Fruit fly (Drosophila melanogaster) whole organism, embryonic: ENCODE data around the gene CG6700.

Experiments used
- Antp ChIP-seq: fragments of 200-800 bp; sonication (Bioruptor generic); optimal IDR thresholded peaks from 3 replicates; lab custom pipeline; 2016; ENCODE audit warnings: missing biosample characterization, missing genetic modification characterization
- Blimp-1 ChIP-seq: fragments of 200-800 bp; sonication (Bioruptor generic); optimal IDR thresholded peaks from 3 replicates; lab custom pipeline; 2018; ENCODE audit warnings: missing biosample characterization, missing genetic modification characterization, mild to moderate bottlenecking, moderate library complexity, missing genetic modification reagents
- CG10147 ChIP-seq: fragments of 200-800 bp; sonication (Bioruptor generic); optimal IDR thresholded peaks from 2 replicates; lab custom pipeline; 2019; ENCODE audit warnings: missing biosample characterization, mild to moderate bottlenecking, missing genetic modification characterization, moderate library complexity
- CG1024 ChIP-seq: fragments of 200-800 bp; sonication (Bioruptor generic); IDR thresholded peaks from 2 replicates; pipeline ENCODE4 v1.3.6; 2022; ENCODE audit warnings: missing biosample characterization, missing genetic modification characterization
- CG10267 ChIP-seq: fragments of 200-800 bp; sonication (Bioruptor generic); optimal IDR thresholded peaks from 2 replicates; lab custom pipeline; 2018; ENCODE audit warnings: missing biosample characterization, mild to moderate bottlenecking, missing genetic modification characterization, moderate library complexity
- CG10366 ChIP-seq: fragments of 200-800 bp; sonication (Bioruptor generic); IDR thresholded peaks from 2 replicates; pipeline ENCODE4 v1.3.6; 2022; ENCODE audit warnings: missing biosample characterization, missing genetic modification characterization
- CG11504 ChIP-seq: fragments of 200-800 bp; sonication (Bioruptor generic); optimal IDR thresholded peaks from 3 replicates; lab custom pipeline; 2019; ENCODE audit warnings: missing biosample characterization, mild to moderate bottlenecking, missing genetic modification characterization, moderate library complexity
- CG13287 ChIP-seq: fragments of 200-800 bp; sonication (Bioruptor generic); IDR thresholded peaks from 2 replicates; pipeline ENCODE4 v1.3.6; 2022; ENCODE audit warnings: missing biosample characterization, missing genetic modification characterization; ENCODE audit not compliant: partially characterized antibody
- CG15696 ChIP-seq: fragments of 200-800 bp; sonication (Bioruptor generic); optimal IDR thresholded peaks from 2 replicates; lab custom pipeline; 2019; ENCODE audit warnings: missing biosample characterization, mild to moderate bottlenecking, missing genetic modification characterization, moderate library complexity
- CG1647 ChIP-seq: fragments of 200-800 bp; sonication (Bioruptor generic); optimal IDR thresholded peaks from 3 replicates; lab custom pipeline; 2016; ENCODE audit warnings: missing biosample characterization, missing genetic modification characterization
- CG18599 ChIP-seq: fragments of 200-800 bp; sonication (Bioruptor generic); optimal IDR thresholded peaks from 3 replicates; lab custom pipeline; 2017; ENCODE audit warnings: missing biosample characterization, missing genetic modification characterization, mild to moderate bottlenecking, moderate library complexity, missing genetic modification reagents
- CG2120 ChIP-seq: fragments of 200-800 bp; sonication (Bioruptor generic); optimal IDR thresholded peaks from 3 replicates; lab custom pipeline; 2016; ENCODE audit warnings: missing biosample characterization, missing genetic modification characterization
- CG31365 ChIP-seq: fragments of 200-800 bp; sonication (Bioruptor generic); optimal IDR thresholded peaks from 2 replicates; lab custom pipeline; 2018; ENCODE audit warnings: missing biosample characterization, mild to moderate bottlenecking, missing genetic modification characterization
- CG31441 ChIP-seq: fragments of 200-800 bp; sonication (Bioruptor generic); IDR thresholded peaks from 2 replicates; pipeline ENCODE4 v1.3.6; 2022; ENCODE audit warnings: missing biosample characterization, missing genetic modification characterization
- CG32532 ChIP-seq: fragments of 200-800 bp; sonication (Bioruptor generic); IDR thresholded peaks from 2 replicates; pipeline ENCODE4 v1.3.6; 2022; ENCODE audit warnings: missing biosample characterization, missing genetic modification characterization
- CG4820 ChIP-seq: fragments of 200-800 bp; sonication (Bioruptor generic); optimal IDR thresholded peaks from 3 replicates; lab custom pipeline; 2016; ENCODE audit warnings: missing biosample characterization, missing genetic modification characterization
- CG4854 ChIP-seq: fragments of 200-800 bp; sonication (Bioruptor generic); optimal IDR thresholded peaks from 2 replicates; lab custom pipeline; 2016; ENCODE audit warnings: missing biosample characterization, missing genetic modification characterization, inconsistent platforms
- CG7556 ChIP-seq: fragments of 200-800 bp; sonication (Bioruptor generic); optimal IDR thresholded peaks from 2 replicates; lab custom pipeline; 2017; ENCODE audit warnings: missing biosample characterization, mild to moderate bottlenecking, missing genetic modification characterization
- CG7963 ChIP-seq: fragments of 200-800 bp; sonication (Bioruptor generic); IDR thresholded peaks from 3 replicates; pipeline ENCODE4 v1.3.6; 2022; ENCODE audit warnings: missing biosample characterization, missing genetic modification characterization; ENCODE audit not compliant: partially characterized antibody
- CG7987 ChIP-seq: fragments of 200-800 bp; sonication (Bioruptor generic); optimal IDR thresholded peaks from 2 replicates; lab custom pipeline; 2018; ENCODE audit warnings: missing biosample characterization, mild to moderate bottlenecking, missing genetic modification characterization, moderate library complexity
- CG8924 ChIP-seq: fragments of 200-800 bp; optimal IDR thresholded peaks from 3 replicates; lab custom pipeline; 2019; ENCODE audit warnings: missing biosample characterization, mild to moderate bottlenecking, missing genetic modification characterization, moderate library complexity
- HHEX ChIP-seq: fragments of 200-800 bp; sonication (Bioruptor generic); optimal IDR thresholded peaks from 3 replicates; lab custom pipeline; 2017; ENCODE audit warnings: missing biosample characterization, mild to moderate bottlenecking, missing genetic modification characterization, missing genetic modification reagents
- Hmr ChIP-seq: fragments of 200-800 bp; sonication (Bioruptor generic); optimal IDR thresholded peaks from 3 replicates; lab custom pipeline; 2017; ENCODE audit warnings: mild to moderate bottlenecking, missing biosample characterization, missing genetic modification reagents, missing genetic modification characterization
- Hr3 ChIP-seq: fragments of 200-800 bp; sonication (Bioruptor generic); optimal IDR thresholded peaks from 3 replicates; lab custom pipeline; 2016; ENCODE audit warnings: missing biosample characterization, missing genetic modification characterization
- MBD-R2 ChIP-seq: fragments of 200-800 bp; sonication (Bioruptor generic); IDR thresholded peaks from 2 replicates; pipeline ENCODE4 v1.3.6; 2022; ENCODE audit warnings: missing biosample characterization, missing genetic modification characterization
- Ptx1 ChIP-seq: fragments of 200-800 bp; sonication (Bioruptor generic); IDR thresholded peaks from 2 replicates; pipeline ENCODE4 v1.3.6; 2022; ENCODE audit warnings: missing biosample characterization, missing genetic modification characterization
- Sox100B ChIP-seq: fragments of 200-800 bp; sonication (Bioruptor generic); optimal IDR thresholded peaks from 3 replicates; lab custom pipeline; 2018; ENCODE audit warnings: missing biosample characterization, mild to moderate bottlenecking, missing genetic modification characterization
- Trl ChIP-seq, 3 experiments: fragments of >200 bp in 2 of 3; fragments of 200-800 bp in 1 of 3; sonication (Bioruptor generic) in 1 of 3; optimal IDR thresholded peaks; 2 replicates in 1 of 3; 3 replicates in 2 of 3; lab custom pipeline; 2016 to 2017; ENCODE audit warnings: missing biosample characterization in 1 of 3, missing genetic modification characterization in 1 of 3
- ab ChIP-seq: fragments of 200-800 bp; sonication (Bioruptor generic); optimal IDR thresholded peaks from 2 replicates; lab custom pipeline; 2016; ENCODE audit warnings: missing biosample characterization, missing genetic modification characterization
- al ChIP-seq: fragments of 200-800 bp; sonication (Bioruptor generic); IDR thresholded peaks from 2 replicates; pipeline ENCODE4 v1.3.6; 2022; ENCODE audit warnings: missing biosample characterization, missing genetic modification characterization
- bigmax ChIP-seq: fragments of 200-800 bp; sonication (Bioruptor generic); optimal IDR thresholded peaks from 2 replicates; lab custom pipeline; 2018; ENCODE audit warnings: missing biosample characterization, mild to moderate bottlenecking, missing genetic modification characterization
- crol ChIP-seq: fragments of 200-800 bp; sonication (Bioruptor generic); IDR thresholded peaks from 2 replicates; pipeline ENCODE4 v1.3.6; 2022; ENCODE audit warnings: missing biosample characterization, missing genetic modification characterization
- dm ChIP-seq: fragments of 200-800 bp; sonication (Bioruptor generic); optimal IDR thresholded peaks from 3 replicates; lab custom pipeline; 2016; ENCODE audit warnings: missing biosample characterization, missing genetic modification characterization
- ftz-f1 ChIP-seq: fragments of 200-800 bp; sonication (Bioruptor generic); optimal IDR thresholded peaks from 2 replicates; lab custom pipeline; 2016; ENCODE audit warnings: missing biosample characterization, missing genetic modification characterization
- fu2 ChIP-seq: fragments of 200-800 bp; sonication (Bioruptor generic); optimal IDR thresholded peaks from 2 replicates; lab custom pipeline; 2016; ENCODE audit warnings: missing biosample characterization, missing genetic modification characterization
- hkb ChIP-seq, 2 experiments: fragments of 200-800 bp in 1 of 2; fragments of >200 bp in 1 of 2; sonication (Bioruptor generic) in 1 of 2; IDR thresholded peaks in 1 of 2; optimal IDR thresholded peaks in 1 of 2; 2 replicates each; pipeline versions ENCODE4 v1.3.6 to Lab custom; 2017 to 2022; ENCODE audit warnings: missing biosample characterization in 1 of 2, missing genetic modification characterization in 1 of 2
- pnt ChIP-seq: fragments of 200-800 bp; sonication (Bioruptor generic); optimal IDR thresholded peaks from 3 replicates; lab custom pipeline; 2016; ENCODE audit warnings: missing biosample characterization, missing genetic modification characterization
- seq ChIP-seq: fragments of 200-800 bp; sonication (Bioruptor generic); IDR thresholded peaks from 2 replicates; pipeline ENCODE4 v1.3.6; 2022; ENCODE audit warnings: missing biosample characterization, missing genetic modification characterization
- shn ChIP-seq: fragments of 200-800 bp; sonication (Bioruptor generic); optimal IDR thresholded peaks from 3 replicates; lab custom pipeline; 2016; ENCODE audit warnings: missing biosample characterization, missing genetic modification characterization
- so ChIP-seq: fragments of 200-800 bp; sonication (Bioruptor generic); IDR thresholded peaks from 3 replicates; pipeline ENCODE4 v1.3.6; 2022; ENCODE audit warnings: missing biosample characterization, missing genetic modification characterization

Gene CG6700

DNA sequence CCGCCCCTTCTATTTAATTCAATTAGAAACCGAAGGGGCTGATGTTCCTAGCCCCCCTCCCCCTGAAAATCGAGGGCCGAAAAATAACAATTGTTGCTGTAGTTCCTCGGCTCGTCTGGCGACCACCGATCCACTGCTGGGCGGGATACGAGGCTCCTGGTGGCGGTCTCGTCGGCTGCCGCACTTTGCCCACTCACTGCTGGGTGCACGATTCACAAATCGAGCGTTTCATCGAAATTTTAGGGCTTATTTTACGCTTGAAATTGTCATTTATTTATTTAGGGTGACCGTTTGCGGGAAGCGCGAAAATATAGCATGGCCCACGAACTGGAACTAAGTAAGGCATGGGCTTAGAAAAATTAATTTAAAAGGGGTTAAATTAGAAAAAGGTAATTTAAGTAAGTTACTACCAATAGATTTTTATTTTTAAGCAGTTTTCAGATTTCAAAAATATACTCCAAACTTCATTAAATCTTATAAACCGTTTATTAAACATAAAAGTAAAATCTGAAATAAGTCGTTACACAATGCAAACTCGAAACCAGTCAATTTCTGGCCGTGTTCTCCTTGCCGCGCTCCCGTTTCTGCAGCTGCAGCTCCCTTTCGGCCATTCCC, 14.0 kb upstream of the CG6700 start, which contains the start of gene Dnz1 (continued):
- TF ChIP-seq CG7556 (GFP tag; lab: Kevin White, UChicago) (peak; percentile 16), shn (GFP tag; lab: Kevin White, UChicago) (no peak), CG31365 (tag; lab: Kevin White, UChicago) (no peak), CG18599 (GFP tag; lab: Kevin White, UChicago) (peak; percentile 58), Blimp-1 (GFP tag; lab: Kevin White, UChicago) (peak; percentile 22), crol (GFP tag; lab: Robert Waterston, UW) (peak; percentile 83), CG8924 (tag; lab: Kevin White, UChicago) (peak; percentile 35), so (GFP tag; lab: Robert Waterston, UW) (no peak), Ptx1 (GFP tag; lab: Robert Waterston, UW) (peak; percentile 76), HHEX (GFP tag; lab: Kevin White, UChicago) (peak; percentile 1), CG10267 (peak; percentile 31), Antp (GFP tag; lab: Kevin White, UChicago) (no peak), dm (GFP tag; lab: Kevin White, UChicago) (no peak), CG31441 (peak; percentile 49; the same call in 1 of the 2 replicates), hkb (optimal IDR thresholded peaks at IDR 0.05; lab: Kevin White, UChicago) (no peak), hkb (GFP tag; IDR thresholded peaks at IDR 0.05; lab: Robert Waterston, UW) (0 out of 2 replicates have a peak, but pooled peaks have one; percentile 35), ftz-f1 (GFP tag; lab: Kevin White, UChicago) (no peak), Hr3 (GFP tag; lab: Kevin White, UChicago) (peak; percentile 53), CG10366 (peak; percentile 58), Trl (optimal IDR thresholded peaks at IDR 0.05; lab: Kevin White, UChicago) (no peak), Trl (GFP tag; optimal IDR thresholded peaks at IDR 0.05; lab: Kevin White, UChicago) (peak; percentile 62), CG32532 (GFP tag; lab: Robert Waterston, UW) (peak; percentile 74), Sox100B (peak; percentile 33), CG4854 (GFP tag; lab: Kevin White, UChicago) (no peak), CG7963 (GFP tag; lab: Robert Waterston, UW) (no peak), CG1024 (GFP tag; lab: Robert Waterston, UW) (peak; percentile 54), fu2 (peak; percentile 28), CG13287 (GFP tag; lab: Robert Waterston, UW) (peak; percentile 27; the same call in 1 of the 2 replicates), CG15696 (tag; lab: Kevin White, UChicago) (peak; percentile 34), CG4820 (GFP tag; lab: Kevin White, UChicago) (peak; percentile 20), CG1647 (GFP tag; lab: Kevin White, UChicago) (no peak), CG7987 (GFP tag; lab: Kevin White, UChicago) (peak; percentile 4), CG2120 (peak; percentile 84), ab (GFP tag; lab: Kevin White, UChicago) (no peak), Hmr (peak; percentile 61), bigmax (GFP tag; lab: Kevin White, UChicago) (no peak), CG11504 (tag; lab: Kevin White, UChicago) (peak; percentile 58), al (GFP tag; lab: Robert Waterston, UW) (peak; percentile 39), pnt (GFP tag; lab: Kevin White, UChicago) (peak; percentile 18), MBD-R2 (GFP tag; lab: Robert Waterston, UW) (peak; percentile 67), CG10147 (GFP tag; lab: Kevin White, UChicago) (peak; percentile 48), seq (GFP tag; lab: Robert Waterston, UW) (no peak)
